Worm (Caenorhabditis elegans): Measurements from ENCODE around the gene frk-1.

ce11 chrIV:10065159-10065558 lies 22.2 kb downstream of the frk-1 start:
- TF ChIP-seq blmp-1 (tag; optimal IDR thresholded peaks at IDR 0.05) (no peak), sptf-1 (tag; optimal IDR thresholded peaks at IDR 0.05) (no peak), pha-4 (tag; optimal IDR thresholded peaks at IDR 0.05) (no peak), mep-1 (tag; optimal IDR thresholded peaks at IDR 0.05) (no peak), nhr-12 (tag; optimal IDR thresholded peaks at IDR 0.05) (no peak), unc-39 (tag; optimal IDR thresholded peaks at IDR 0.05) (no peak), mab-5 (tag; optimal IDR thresholded peaks at IDR 0.05) (no peak), lin-13 (tag; optimal IDR thresholded peaks at IDR 0.05) (no peak), lsy-2 (tag; optimal IDR thresholded peaks at IDR 0.05) (no peak), ces-1 (GFP tag; optimal IDR thresholded peaks at IDR 0.05) (no peak), elt-3 (tag; optimal IDR thresholded peaks at IDR 0.05) (no peak), nhr-28 (tag; optimal IDR thresholded peaks at IDR 0.05) (no peak), snpc-4 (tag; optimal IDR thresholded peaks at IDR 0.05) (no peak), flh-1 (GFP tag; optimal IDR thresholded peaks at IDR 0.05) (no peak)
